Worm (Caenorhabditis elegans): ENCODE results near the gene C15H11.11.

Gene C15H11.11

ce11 chrV:14378986-14379385 is 36.3 kb upstream of the C15H11.11 start, which contains the start of gene npr-43:
npr-43 (minus strand) TSS chrV:14379086.
- TF ChIP-seq ham-2 (GFP tag; optimal IDR thresholded peaks at IDR 0.05): no peak
- no peak for TF ChIP-seq unc-62 (GFP tag; optimal IDR thresholded peaks at IDR 0.05)
- no peak for TF ChIP-seq flh-1 (GFP tag; optimal IDR thresholded peaks at IDR 0.05)
- no peak for TF ChIP-seq nhr-28 (tag; optimal IDR thresholded peaks at IDR 0.05)
- TF ChIP-seq sptf-1 (tag; optimal IDR thresholded peaks at IDR 0.05): no peak
- TF ChIP-seq elt-1 (tag; optimal IDR thresholded peaks at IDR 0.05; ENCODE audit: borderline replicate concordance, insufficient read depth): no peak
- no peak for TF ChIP-seq unc-39 (tag; optimal IDR thresholded peaks at IDR 0.05)
- TF ChIP-seq ceh-83 (GFP tag; optimal IDR thresholded peaks at IDR 0.05): no peak
- TF ChIP-seq drap-1 (GFP tag; optimal IDR thresholded peaks at IDR 0.05): no peak
- TF ChIP-seq unc-120 (tag; optimal IDR thresholded peaks at IDR 0.05; ENCODE audit: poor library complexity, severe bottlenecking): no peak
- no peak for TF ChIP-seq ceh-43 (GFP tag; optimal IDR thresholded peaks at IDR 0.05)
- no peak for TF ChIP-seq sem-2 (GFP tag; optimal IDR thresholded peaks at IDR 0.05)
- no peak for TF ChIP-seq ceh-39 (tag; optimal IDR thresholded peaks at IDR 0.05)
- no peak for TF ChIP-seq ces-1 (GFP tag; optimal IDR thresholded peaks at IDR 0.05)
- no peak for TF ChIP-seq nhr-76 (tag; optimal IDR thresholded peaks at IDR 0.05)
- TF ChIP-seq nhr-12 (tag; optimal IDR thresholded peaks at IDR 0.05): no peak
- no peak for TF ChIP-seq tbx-8 (GFP tag; optimal IDR thresholded peaks at IDR 0.05)
- TF ChIP-seq lsy-2 (tag; optimal IDR thresholded peaks at IDR 0.05): no peak
- no peak for TF ChIP-seq nhr-2 (tag; optimal IDR thresholded peaks at IDR 0.05)

ce11 chrV:14380242-14380641 is 35.1 kb upstream of the C15H11.11 start:
- TF ChIP-seq mep-1 (tag; optimal IDR thresholded peaks at IDR 0.05) (no peak), nhr-28 (tag; optimal IDR thresholded peaks at IDR 0.05) (no peak), sem-2 (GFP tag; optimal IDR thresholded peaks at IDR 0.05) (no peak), bed-3 (GFP tag; optimal IDR thresholded peaks at IDR 0.05) (no peak), zip-8 (tag; optimal IDR thresholded peaks at IDR 0.05) (no peak), drap-1 (GFP tag; optimal IDR thresholded peaks at IDR 0.05) (no peak), nhr-237 (tag; optimal IDR thresholded peaks at IDR 0.05) (no peak), hlh-1 (tag; optimal IDR thresholded peaks at IDR 0.05) (no peak), ceh-43 (GFP tag; optimal IDR thresholded peaks at IDR 0.05) (no peak), mls-2 (tag; optimal IDR thresholded peaks at IDR 0.05) (no peak), lsy-2 (tag; optimal IDR thresholded peaks at IDR 0.05) (no peak), elt-1 (tag; optimal IDR thresholded peaks at IDR 0.05; ENCODE audit: borderline replicate concordance, insufficient read depth) (no peak)

- TF ChIP-seq bed-3 (GFP tag; optimal IDR thresholded peaks at IDR 0.05) (no peak), unc-62 (GFP tag; optimal IDR thresholded peaks at IDR 0.05) (no peak), mep-1 (tag; optimal IDR thresholded peaks at IDR 0.05) (no peak), elt-3 (tag; optimal IDR thresholded peaks at IDR 0.05) (no peak), nhr-28 (tag; optimal IDR thresholded peaks at IDR 0.05) (no peak), tbx-8 (GFP tag; optimal IDR thresholded peaks at IDR 0.05) (no peak), hlh-1 (tag; optimal IDR thresholded peaks at IDR 0.05) (no peak), snpc-4 (tag; optimal IDR thresholded peaks at IDR 0.05) (no peak), blmp-1 (tag; optimal IDR thresholded peaks at IDR 0.05) (no peak), flh-1 (GFP tag; optimal IDR thresholded peaks at IDR 0.05) (no peak)
Observed at ce11 chrV:14391830-14392229, 23.5 kb upstream of the C15H11.11 start, which contains the start of gene C15H11.10. C15H11.10 (plus strand) TSS chrV:14392130.

ce11 chrV:14393504-14393903 is 21.8 kb upstream of the C15H11.11 start, which contains the start of gene C15H11.1:
C15H11.1 (plus strand) TSS chrV:14393804.
- no peak for TF ChIP-seq ceh-39 (tag; optimal IDR thresholded peaks at IDR 0.05)
- TF ChIP-seq nhr-76 (tag; optimal IDR thresholded peaks at IDR 0.05): no peak
- no peak for TF ChIP-seq nhr-28 (tag; optimal IDR thresholded peaks at IDR 0.05)
- TF ChIP-seq flh-1 (GFP tag; optimal IDR thresholded peaks at IDR 0.05): no peak
- TF ChIP-seq lin-13 (tag; optimal IDR thresholded peaks at IDR 0.05): no peak
- TF ChIP-seq elt-1 (tag; optimal IDR thresholded peaks at IDR 0.05; ENCODE audit: borderline replicate concordance, insufficient read depth): no peak
- TF ChIP-seq M03D4.4 (tag; optimal IDR thresholded peaks at IDR 0.05): no peak
- TF ChIP-seq elt-3 (tag; optimal IDR thresholded peaks at IDR 0.05): no peak
- no peak for TF ChIP-seq drap-1 (GFP tag; optimal IDR thresholded peaks at IDR 0.05)
- no peak for TF ChIP-seq unc-62 (GFP tag; optimal IDR thresholded peaks at IDR 0.05)

ce11 chrV:14394743-14395142 is 20.6 kb upstream of the C15H11.11 start, which contains the start of gene C15H11.13:
C15H11.13 (plus strand) TSS chrV:14395043.
- no peak for TF ChIP-seq sptf-1 (tag; optimal IDR thresholded peaks at IDR 0.05)
- no peak for TF ChIP-seq ceh-83 (GFP tag; optimal IDR thresholded peaks at IDR 0.05)
- no peak for TF ChIP-seq lin-32 (GFP tag; optimal IDR thresholded peaks at IDR 0.05)
- no peak for TF ChIP-seq nhr-28 (tag; optimal IDR thresholded peaks at IDR 0.05)
- no peak for TF ChIP-seq ztf-11 (tag; optimal IDR thresholded peaks at IDR 0.05)

All from whole organism, mixed stage, embryonic.